Fruit fly (Drosophila melanogaster) whole organism, adult: ENCODE results near the gene CG31104.

Source experiments
- CG12768 ChIP-seq: fragments of 200-800 bp; sonication (Bioruptor generic); optimal IDR thresholded peaks from 2 replicates; lab custom pipeline; 2017; ENCODE audit warnings: missing biosample characterization, missing genetic modification characterization, mild to moderate bottlenecking, moderate library complexity, missing genetic modification reagents
- CG14711 ChIP-seq: fragments of 200-800 bp; sonication (Bioruptor generic); optimal IDR thresholded peaks from 2 replicates; lab custom pipeline; 2018; ENCODE audit warnings: missing biosample characterization, mild to moderate bottlenecking, missing genetic modification characterization, moderate library complexity
- CG1620 ChIP-seq: fragments of 200-800 bp; sonication (Bioruptor generic); optimal IDR thresholded peaks from 2 replicates; lab custom pipeline; 2016; ENCODE audit warnings: missing biosample characterization, missing genetic modification characterization
- CG33017 ChIP-seq: fragments of 200-800 bp; sonication (Bioruptor generic); optimal IDR thresholded peaks from 2 replicates; lab custom pipeline; 2018; ENCODE audit warnings: missing biosample characterization, mild to moderate bottlenecking, missing genetic modification characterization, moderate library complexity
- CG5204 ChIP-seq: fragments of 200-800 bp; sonication (Bioruptor generic); optimal IDR thresholded peaks from 2 replicates; lab custom pipeline; 2016; ENCODE audit warnings: missing biosample characterization, missing genetic modification characterization
- CG7045 ChIP-seq: fragments of 200-800 bp; sonication (Bioruptor generic); optimal IDR thresholded peaks from 2 replicates; lab custom pipeline; 2017; ENCODE audit warnings: missing biosample characterization, mild to moderate bottlenecking, missing genetic modification characterization
- CG7101 ChIP-seq: fragments of 200-800 bp; sonication (Bioruptor generic); optimal IDR thresholded peaks from 2 replicates; lab custom pipeline; 2018; ENCODE audit warnings: missing biosample characterization, mild to moderate bottlenecking, missing genetic modification characterization, moderate library complexity
- Mnt ChIP-seq: fragments of 200-800 bp; sonication (Bioruptor generic); optimal IDR thresholded peaks from 2 replicates; lab custom pipeline; 2016; ENCODE audit warnings: missing biosample characterization, mild to moderate bottlenecking, missing genetic modification characterization
- cic ChIP-seq: fragments of 200-800 bp; sonication (Bioruptor generic); optimal IDR thresholded peaks from 2 replicates; lab custom pipeline; 2017; ENCODE audit warnings: missing biosample characterization, mild to moderate bottlenecking, missing genetic modification characterization, moderate library complexity
- kay ChIP-seq: fragments of 200-800 bp; sonication (Bioruptor generic); peaks from one replicate; lab custom pipeline; 2016; ENCODE audit warnings: missing biosample characterization, missing genetic modification characterization, borderline replicate concordance
- ovo ChIP-seq: fragments of 200-800 bp; sonication (Bioruptor generic); optimal IDR thresholded peaks from 2 replicates; lab custom pipeline; 2016; ENCODE audit warnings: missing biosample characterization, missing genetic modification characterization
- tj ChIP-seq: fragments of 200-800 bp; sonication (Bioruptor generic); optimal IDR thresholded peaks from 3 replicates; lab custom pipeline; 2017; ENCODE audit warnings: missing biosample characterization, mild to moderate bottlenecking, missing genetic modification characterization, moderate library complexity
- toe ChIP-seq: fragments of 200-800 bp; sonication (Bioruptor generic); optimal IDR thresholded peaks from 2 replicates; lab custom pipeline; 2016; ENCODE audit warnings: missing biosample characterization, missing genetic modification characterization

DNA sequence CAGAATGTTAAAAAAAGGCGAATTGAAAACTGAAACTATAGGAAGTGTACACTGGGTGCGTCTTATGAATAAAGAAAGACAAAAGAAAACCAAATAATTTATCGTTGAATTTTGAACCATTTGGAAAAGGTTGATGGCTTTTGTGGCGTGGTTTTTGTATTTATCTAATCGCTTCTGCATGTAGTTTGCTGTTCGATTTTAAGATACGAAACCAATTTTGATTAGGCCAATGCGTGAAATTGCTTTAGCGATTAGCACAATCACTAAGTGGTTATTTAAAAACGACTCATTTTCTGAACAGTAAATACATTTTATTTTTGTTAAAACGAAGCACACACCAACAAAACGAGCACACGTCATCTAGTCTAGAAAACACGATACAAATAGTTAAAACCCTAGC is 24.6 kb upstream of the CG31104 start:
- TF ChIP-seq CG5204 (GFP tag; lab: Kevin White, UChicago): no peak
- no peak for TF ChIP-seq ovo (GFP tag; lab: Kevin White, UChicago)
- no peak for TF ChIP-seq Mnt (GFP tag; lab: Kevin White, UChicago)
- TF ChIP-seq tj (GFP tag; lab: Kevin White, UChicago): no peak
- TF ChIP-seq CG7101 (tag; lab: Kevin White, UChicago): no peak
- no peak for TF ChIP-seq CG33017 (tag; lab: Kevin White, UChicago)
- no peak for TF ChIP-seq CG12768 (GFP tag; lab: Kevin White, UChicago)
- TF ChIP-seq toe (GFP tag; lab: Kevin White, UChicago): no peak
- peak; percentile 16 for TF ChIP-seq cic (GFP tag; lab: Kevin White, UChicago)
- no peak for TF ChIP-seq CG7045 (GFP tag; lab: Kevin White, UChicago)
- TF ChIP-seq kay (GFP tag; lab: Kevin White, UChicago): no peak
- no peak for TF ChIP-seq CG14711 (tag; lab: Kevin White, UChicago)
- no peak for TF ChIP-seq CG1620 (GFP tag; lab: Kevin White, UChicago)
